Fruit fly (Drosophila melanogaster): Measurements from ENCODE around the gene CG42553.

The CG42553 gene

dm6 chr3L:820332-820731, 13.6 kb upstream of the CG42553 start:
- no peak for TF ChIP-seq noc (tag; optimal IDR thresholded peaks at IDR 0.05)

- TF ChIP-seq noc (tag; optimal IDR thresholded peaks at IDR 0.05): no peak
Observed at dm6 chr3L:820975-821598, 12.8 kb upstream of the CG42553 start.

dm6 chr3L:821951-822350, 11.9 kb upstream of the CG42553 start:
- no peak for TF ChIP-seq noc (tag; optimal IDR thresholded peaks at IDR 0.05)

dm6 chr3L:822619-823018, 11.3 kb upstream of the CG42553 start:
- no peak for TF ChIP-seq noc (tag; optimal IDR thresholded peaks at IDR 0.05)

- TF ChIP-seq noc (tag; optimal IDR thresholded peaks at IDR 0.05): no peak
Observed at dm6 chr3L:823597-823996, 10.3 kb upstream of the CG42553 start.

- no peak for TF ChIP-seq noc (tag; optimal IDR thresholded peaks at IDR 0.05)
Observed at dm6 chr3L:824444-824843, 9.4 kb upstream of the CG42553 start.

- TF ChIP-seq noc (tag; optimal IDR thresholded peaks at IDR 0.05): peak; percentile 24
Observed at dm6 chr3L:832897-833857, 716 bp upstream of the CG42553 start, which contains the start of gene Sf3b3. Gene Sf3b3, minus strand, starts transcription at chr3L:833385.

dm6 chr3L:835455-836034, 1.7 kb downstream of the CG42553 start, which contains the start of gene CG42554:
Gene CG42554, plus strand, starts transcription at chr3L:835683.
- TF ChIP-seq noc (tag; optimal IDR thresholded peaks at IDR 0.05): no peak

dm6 chr3L:837552-838187, 3.8 kb downstream of the CG42553 start, which contains the start of the genes CG13901 and CG13887:
Gene CG13901, minus strand, starts transcription at chr3L:837821.
Gene CG13887, plus strand, starts transcription at chr3L:837861.
- peak; percentile 94 for TF ChIP-seq noc (tag; optimal IDR thresholded peaks at IDR 0.05)

- no peak for TF ChIP-seq noc (tag; optimal IDR thresholded peaks at IDR 0.05)
Observed at dm6 chr3L:841260-841659, 7.4 kb downstream of the CG42553 start, which contains the start of the genes JMJD5 and Gr61a. Gene JMJD5, minus strand, starts transcription at chr3L:841360. Gene Gr61a, plus strand, starts transcription at chr3L:841451.

dm6 chr3L:843626-844025, 9.7 kb downstream of the CG42553 start, which contains the start of gene Cep290:
Gene Cep290, plus strand, starts transcription at chr3L:843926.
- no peak for TF ChIP-seq noc (tag; optimal IDR thresholded peaks at IDR 0.05)

- TF ChIP-seq noc (tag; optimal IDR thresholded peaks at IDR 0.05): peak; percentile 41
Observed at dm6 chr3L:851061-851460, 17.2 kb downstream of the CG42553 start, which contains the start of gene Dci. Gene Dci, plus strand, starts transcription at chr3L:851346.

- TF ChIP-seq noc (tag; optimal IDR thresholded peaks at IDR 0.05): peak; percentile 66
Observed at dm6 chr3L:852267-852666, 18.4 kb downstream of the CG42553 start.

- peak; percentile 14 for TF ChIP-seq noc (tag; optimal IDR thresholded peaks at IDR 0.05)
Observed at dm6 chr3L:857063-858015, 23.4 kb downstream of the CG42553 start, which contains the start of gene dpr20. Gene dpr20, minus strand, starts transcription at chr3L:857248.

Data from whole organism, larva.